Worm (Caenorhabditis elegans) whole organism, mixed stage, embryonic: ENCODE results near the gene Y48C3A.20.

ENCODE experiments used
- bed-3 ChIP-seq: fragments of 200-800 bp; sonication (Bioruptor generic); optimal IDR thresholded peaks from 3 replicates; lab custom pipeline; 2018; ENCODE audit warnings: mild to moderate bottlenecking, missing genetic modification characterization, moderate library complexity, missing compliant biosample characterization
- blmp-1 ChIP-seq: fragments of 150-350 bp; optimal IDR thresholded peaks from 2 replicates; lab custom pipeline; 2014; ENCODE audit warnings: missing biosample characterization, missing genetic modification characterization
- ceh-39 ChIP-seq: fragments of 150-350 bp; optimal IDR thresholded peaks from 2 replicates; lab custom pipeline; 2014; ENCODE audit warnings: missing biosample characterization, missing genetic modification characterization
- ceh-43 ChIP-seq: fragments of 200-800 bp; sonication (Bioruptor generic); optimal IDR thresholded peaks from 2 replicates; lab custom pipeline; 2018; ENCODE audit warnings: mild to moderate bottlenecking, missing genetic modification characterization, moderate library complexity, missing compliant biosample characterization
- ceh-83 ChIP-seq: fragments of 200-800 bp; sonication (Bioruptor generic); optimal IDR thresholded peaks from 2 replicates; lab custom pipeline; 2018; ENCODE audit warnings: mild to moderate bottlenecking, missing genetic modification characterization, missing compliant biosample characterization
- ces-1 ChIP-seq: fragments of 150-350 bp; optimal IDR thresholded peaks from 2 replicates; lab custom pipeline; 2014; ENCODE audit warnings: missing biosample characterization, missing genetic modification reagents, missing genetic modification characterization
- cnd-1 ChIP-seq: fragments of 200-800 bp; sonication (Bioruptor generic); optimal IDR thresholded peaks from 2 replicates; lab custom pipeline; 2018; ENCODE audit warnings: mild to moderate bottlenecking, missing genetic modification characterization, missing compliant biosample characterization
- elt-3 ChIP-seq: fragments of 150-350 bp; optimal IDR thresholded peaks from 2 replicates; lab custom pipeline; 2014; ENCODE audit warnings: missing biosample characterization, missing genetic modification characterization
- flh-1 ChIP-seq: fragments of 200-800 bp; sonication (Bioruptor generic); optimal IDR thresholded peaks from 2 replicates; lab custom pipeline; 2018; ENCODE audit warnings: mild to moderate bottlenecking, missing genetic modification characterization, moderate library complexity, missing compliant biosample characterization
- ham-2 ChIP-seq: fragments of 200-800 bp; sonication (Bioruptor generic); optimal IDR thresholded peaks from 2 replicates; lab custom pipeline; 2018; ENCODE audit warnings: mild to moderate bottlenecking, missing genetic modification characterization, missing compliant biosample characterization
- hlh-1 ChIP-seq: fragments of 150-350 bp; optimal IDR thresholded peaks from 2 replicates; lab custom pipeline; 2014; ENCODE audit warnings: missing biosample characterization, missing genetic modification reagents, missing genetic modification characterization
- lin-13 ChIP-seq: fragments of 150-350 bp; optimal IDR thresholded peaks from 2 replicates; lab custom pipeline; 2014; ENCODE audit warnings: missing biosample characterization, missing genetic modification characterization
- lin-32 ChIP-seq: fragments of 200-800 bp; sonication (Bioruptor generic); optimal IDR thresholded peaks from 2 replicates; lab custom pipeline; 2018; ENCODE audit warnings: mild to moderate bottlenecking, missing genetic modification characterization, missing compliant biosample characterization
- lsy-2 ChIP-seq: fragments of 150-350 bp; optimal IDR thresholded peaks from 2 replicates; lab custom pipeline; 2014; ENCODE audit warnings: missing biosample characterization, missing genetic modification characterization
- mab-5 ChIP-seq: fragments of 150-350 bp; optimal IDR thresholded peaks from 2 replicates; lab custom pipeline; 2014; ENCODE audit warnings: missing biosample characterization, missing genetic modification characterization
- mep-1 ChIP-seq: fragments of 150-350 bp; optimal IDR thresholded peaks from 2 replicates; lab custom pipeline; 2017; ENCODE audit warnings: missing biosample characterization, missing genetic modification reagents, missing genetic modification characterization, inconsistent platforms
- nhr-12 ChIP-seq: fragments of 150-350 bp; optimal IDR thresholded peaks from 2 replicates; lab custom pipeline; 2014; ENCODE audit warnings: missing biosample characterization, missing genetic modification characterization
- nhr-2 ChIP-seq: fragments of 150-350 bp; optimal IDR thresholded peaks from 2 replicates; lab custom pipeline; 2014; ENCODE audit warnings: missing biosample characterization, missing genetic modification characterization
- nhr-28 ChIP-seq: fragments of 150-350 bp; optimal IDR thresholded peaks from 2 replicates; lab custom pipeline; 2014; ENCODE audit warnings: missing biosample characterization, missing genetic modification characterization
- pha-4 ChIP-seq: fragments of 150-350 bp; optimal IDR thresholded peaks from 2 replicates; lab custom pipeline; 2018; ENCODE audit warnings: missing biosample characterization, missing genetic modification reagents, missing genetic modification characterization
- sem-2 ChIP-seq: fragments of 200-800 bp; sonication (Bioruptor generic); optimal IDR thresholded peaks from 2 replicates; lab custom pipeline; 2018; ENCODE audit warnings: mild to moderate bottlenecking, missing genetic modification characterization, missing compliant biosample characterization
- sptf-1 ChIP-seq: sonication (generic microtip); optimal IDR thresholded peaks from 2 replicates; lab custom pipeline; 2017; ENCODE audit warnings: mild to moderate bottlenecking, missing genetic modification characterization, moderate library complexity, missing compliant biosample characterization
- tbx-8 ChIP-seq: fragments of 200-800 bp; sonication (Bioruptor generic); optimal IDR thresholded peaks from 2 replicates; lab custom pipeline; 2018; ENCODE audit warnings: mild to moderate bottlenecking, missing genetic modification characterization, moderate library complexity, missing compliant biosample characterization
- unc-62 ChIP-seq: fragments of 150-350 bp; optimal IDR thresholded peaks from 2 replicates; lab custom pipeline; 2014; ENCODE audit warnings: missing biosample characterization, missing genetic modification reagents, missing genetic modification characterization
- zip-8 ChIP-seq: fragments of 150-350 bp; optimal IDR thresholded peaks from 2 replicates; lab custom pipeline; 2014; ENCODE audit warnings: missing biosample characterization, missing genetic modification characterization
- ztf-11 ChIP-seq: fragments of 150-350 bp; optimal IDR thresholded peaks from 2 replicates; lab custom pipeline; 2014; ENCODE audit warnings: missing biosample characterization, missing genetic modification characterization

Gene Y48C3A.20

ce11 chrII:13416552-13416951 lies 47.1 kb downstream of the Y48C3A.20 start:
- no peak for TF ChIP-seq lsy-2 (tag; lab: Kevin White, UChicago)
- TF ChIP-seq hlh-1 (tag; lab: Kevin White, UChicago) = no peak
- no peak for TF ChIP-seq ces-1 (GFP tag; lab: Kevin White, UChicago)
- no peak for TF ChIP-seq sem-2 (GFP tag; lab: Kevin White, UChicago)
- TF ChIP-seq mep-1 = no peak
- no peak for TF ChIP-seq tbx-8 (GFP tag; lab: Kevin White, UChicago)
- TF ChIP-seq unc-62 (GFP tag; lab: Kevin White, UChicago) = no peak
- no peak for TF ChIP-seq nhr-28 (tag; lab: Kevin White, UChicago)
- TF ChIP-seq flh-1 (GFP tag; lab: Kevin White, UChicago) = no peak
- TF ChIP-seq lin-13 (tag; lab: Kevin White, UChicago) = no peak
- TF ChIP-seq blmp-1 (tag; lab: Kevin White, UChicago) = no peak
- TF ChIP-seq ceh-39 (tag; lab: Kevin White, UChicago) = no peak
- no peak for TF ChIP-seq nhr-12 (tag; lab: Kevin White, UChicago)
- TF ChIP-seq nhr-2 = no peak
- no peak for TF ChIP-seq bed-3 (GFP tag; lab: Kevin White, UChicago)
- TF ChIP-seq elt-3 (tag; lab: Kevin White, UChicago) = no peak
- no peak for TF ChIP-seq ceh-43
- TF ChIP-seq sptf-1 (tag; lab: Kevin White, UChicago) = no peak
- no peak for TF ChIP-seq ceh-83 (GFP tag; lab: Kevin White, UChicago)
- no peak for TF ChIP-seq pha-4 (tag; lab: Kevin White, UChicago)

ce11 chrII:13417452-13418031 lies 48.1 kb downstream of the Y48C3A.20 start:
- TF ChIP-seq ceh-43 = peak; percentile 86
- TF ChIP-seq blmp-1 (tag; lab: Kevin White, UChicago) = no peak

ce11 chrII:13424242-13424641 lies 54.8 kb downstream of the Y48C3A.20 start, which contains the start of gene Y48E1C.2:
Y48E1C.2 (plus strand) TSS chrII:13424542.
- TF ChIP-seq ceh-43 (no peak), ham-2 (GFP tag; lab: Kevin White, UChicago) (no peak), zip-8 (no peak), ces-1 (GFP tag; lab: Kevin White, UChicago) (no peak), ztf-11 (tag; lab: Kevin White, UChicago) (no peak), lin-32 (no peak), nhr-12 (tag; lab: Kevin White, UChicago) (no peak), nhr-2 (no peak), cnd-1 (no peak), mab-5 (tag; lab: Kevin White, UChicago) (no peak), ceh-83 (GFP tag; lab: Kevin White, UChicago) (no peak), nhr-28 (tag; lab: Kevin White, UChicago) (no peak), lin-13 (tag; lab: Kevin White, UChicago) (no peak)
